Worm (Caenorhabditis elegans) whole organism, early embryonic: ENCODE measurements around the gene lem-2.

ENCODE experiments used
- F13C5.2 ChIP-seq: sonication (generic microtip); optimal IDR thresholded peaks from 2 replicates; lab custom pipeline; 2017; ENCODE audit warnings: mild to moderate bottlenecking, missing genetic modification characterization, inconsistent platforms, missing compliant biosample characterization
- ama-1 ChIP-seq: fragments of 150-350 bp; optimal IDR thresholded peaks from 2 replicates; lab custom pipeline; 2014
- ceh-36 ChIP-seq: sonication (generic microtip); optimal IDR thresholded peaks from 2 replicates; lab custom pipeline; 2016; ENCODE audit warnings: missing genetic modification characterization, inconsistent platforms, missing compliant biosample characterization
- flt-1 ChIP-seq: fragments of 200-800 bp; sonication (Bioruptor generic); IDR thresholded peaks from 2 replicates; pipeline ENCODE4 v1.3.6; 2022; ENCODE audit warnings: missing genetic modification characterization, missing compliant biosample characterization
- hnd-1 ChIP-seq: sonication (generic microtip); optimal IDR thresholded peaks from 2 replicates; lab custom pipeline; 2016; ENCODE audit warnings: missing genetic modification characterization, missing compliant biosample characterization
- tbx-11 ChIP-seq: fragments of 200-800 bp; sonication (Bioruptor generic); IDR thresholded peaks from 2 replicates; pipeline ENCODE4 v1.3.6; 2022; ENCODE audit warnings: missing genetic modification characterization, missing compliant biosample characterization
- tra-4 ChIP-seq: sonication (generic microtip); optimal IDR thresholded peaks from 2 replicates; lab custom pipeline; 2017; ENCODE audit warnings: missing genetic modification characterization, missing compliant biosample characterization

DNA sequence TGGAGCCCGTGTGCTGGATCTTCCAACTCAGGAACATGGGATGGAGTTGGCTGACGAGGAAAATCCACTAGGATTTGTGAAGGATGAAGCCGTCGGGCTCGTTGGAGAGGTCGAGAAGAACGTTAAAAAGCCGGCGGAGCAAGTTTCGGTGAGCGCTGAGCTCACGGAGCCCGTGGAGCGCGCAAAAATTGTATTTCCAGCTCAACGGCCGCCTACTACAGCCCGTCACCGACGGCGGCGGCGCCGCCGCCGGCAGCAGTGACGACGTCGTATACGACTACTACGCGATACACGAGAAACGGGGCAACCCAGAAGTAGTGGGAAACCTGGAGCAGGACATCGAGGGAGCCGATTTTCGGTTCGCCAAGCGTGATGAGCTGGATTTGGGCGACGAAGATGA is 2.4 kb upstream of the lem-2 start:
- TF ChIP-seq flt-1 (GFP tag; lab: Robert Waterston, UW) (no peak), ama-1 (no peak), hnd-1 (no peak), tra-4 (tag; lab: Kevin White, UChicago) (no peak), F13C5.2 (tag; lab: Kevin White, UChicago) (no peak), ceh-36 (no peak), tbx-11 (GFP tag; lab: Robert Waterston, UW) (no peak)
